Worm (Caenorhabditis elegans) whole organism, early embryonic: ENCODE data around the gene Y17G9B.8.
"Not testable (repeated sequence)": the region's sequence is repeated elsewhere in the genome, so short reads cannot be mapped to it uniquely, and the experiment has no call there.

Experiments
- F13C5.2 ChIP-seq: sonication (generic microtip); optimal IDR thresholded peaks from 2 replicates; lab custom pipeline; 2017; ENCODE audit warnings: mild to moderate bottlenecking, missing genetic modification characterization, inconsistent platforms, missing compliant biosample characterization
- ama-1 ChIP-seq: fragments of 150-350 bp; optimal IDR thresholded peaks from 2 replicates; lab custom pipeline; 2014
- ceh-13 ChIP-seq: fragments of 200-800 bp; sonication (Bioruptor generic); optimal IDR thresholded peaks from 2 replicates; lab custom pipeline; 2018; ENCODE audit warnings: mild to moderate bottlenecking, missing genetic modification characterization, missing compliant biosample characterization
- ceh-36 ChIP-seq: sonication (generic microtip); optimal IDR thresholded peaks from 2 replicates; lab custom pipeline; 2016; ENCODE audit warnings: missing genetic modification characterization, inconsistent platforms, missing compliant biosample characterization
- flt-1 ChIP-seq: fragments of 200-800 bp; sonication (Bioruptor generic); IDR thresholded peaks from 2 replicates; pipeline ENCODE4 v1.3.6; 2022; ENCODE audit warnings: missing genetic modification characterization, missing compliant biosample characterization
- hnd-1 ChIP-seq: sonication (generic microtip); optimal IDR thresholded peaks from 2 replicates; lab custom pipeline; 2016; ENCODE audit warnings: missing genetic modification characterization, missing compliant biosample characterization
- pes-1 ChIP-seq: fragments of 200-800 bp; sonication (Bioruptor generic); IDR thresholded peaks from 2 replicates; pipeline ENCODE4 v1.3.6; 2022; ENCODE audit warnings: missing genetic modification reagents, missing genetic modification characterization, missing compliant biosample characterization
- scrt-1 ChIP-seq: fragments of 200-800 bp; sonication (Bioruptor generic); IDR thresholded peaks from 2 replicates; pipeline ENCODE4 v1.3.6; 2022; ENCODE audit warnings: missing genetic modification characterization, missing compliant biosample characterization
- sea-1 ChIP-seq: fragments of 200-800 bp; sonication (Bioruptor generic); conservative IDR thresholded peaks from 2 replicates; pipeline ENCODE4 v1.3.6; 2022; ENCODE audit warnings: missing genetic modification characterization, missing compliant biosample characterization
- tbx-37 ChIP-seq: fragments of 200-800 bp; sonication (Bioruptor generic); conservative IDR thresholded peaks from 2 replicates; pipeline ENCODE4 v1.3.6; 2022; ENCODE audit warnings: missing genetic modification reagents, missing genetic modification characterization, missing compliant biosample characterization
- tra-4 ChIP-seq: sonication (generic microtip); optimal IDR thresholded peaks from 2 replicates; lab custom pipeline; 2017; ENCODE audit warnings: missing genetic modification characterization, missing compliant biosample characterization

Y17G9B.8 gene

ce11 chrIV:4723687-4724086, 35.0 kb downstream of the Y17G9B.8 start:
- no peak for TF ChIP-seq ceh-36 (tag; lab: Kevin White, UChicago)

ce11 chrIV:4720522-4720921, 38.1 kb downstream of the Y17G9B.8 start:
- peak; percentile 22; the same call in 1 of the 2 replicates for TF ChIP-seq pes-1 (GFP tag; lab: Robert Waterston, UW)

ce11 chrIV:4715785-4716184, 42.9 kb downstream of the Y17G9B.8 start, which contains the start of gene miro-1:
TSS of gene miro-1 (minus strand) at chrIV:4715807.
- not testable (repeated sequence) for TF ChIP-seq F13C5.2 (tag; lab: Kevin White, UChicago); tbx-37 (GFP tag; lab: Robert Waterston, UW); pes-1 (GFP tag; lab: Robert Waterston, UW)

DNA sequence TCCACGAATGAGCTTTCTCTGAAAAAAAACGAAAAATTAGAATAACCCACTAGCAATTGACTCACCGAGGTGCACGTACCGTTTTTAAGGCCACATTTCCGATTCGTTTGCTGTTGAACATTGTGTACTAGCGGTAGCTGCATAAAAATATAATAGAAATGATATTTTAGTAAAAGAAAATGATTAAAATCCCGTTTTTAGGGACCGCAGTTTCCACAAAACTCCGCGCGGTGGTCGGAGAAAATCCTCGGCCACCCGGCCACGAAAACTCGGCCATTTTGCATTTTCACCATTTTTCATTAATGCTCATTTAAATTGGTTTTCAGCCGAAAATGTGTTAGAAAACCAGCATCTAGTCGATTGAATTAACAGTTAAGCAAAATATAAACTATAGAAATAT, 46.3 kb downstream of the Y17G9B.8 start, which contains the start of gene yars-2:
Gene yars-2 (minus strand): TSS at position 249 of the 400 bp plus-strand sequence.
- TF ChIP-seq tbx-37 (GFP tag; lab: Robert Waterston, UW) (peak; percentile 68), ceh-36 (tag; lab: Kevin White, UChicago) (peak; percentile 23), ama-1 (lab: Kevin White, UChicago) (peak; percentile 65), pes-1 (GFP tag; lab: Robert Waterston, UW) (peak; percentile 61; the same call in 1 of the 2 replicates), flt-1 (GFP tag; lab: Robert Waterston, UW) (no peak), tra-4 (tag; lab: Kevin White, UChicago) (no peak)

DNA sequence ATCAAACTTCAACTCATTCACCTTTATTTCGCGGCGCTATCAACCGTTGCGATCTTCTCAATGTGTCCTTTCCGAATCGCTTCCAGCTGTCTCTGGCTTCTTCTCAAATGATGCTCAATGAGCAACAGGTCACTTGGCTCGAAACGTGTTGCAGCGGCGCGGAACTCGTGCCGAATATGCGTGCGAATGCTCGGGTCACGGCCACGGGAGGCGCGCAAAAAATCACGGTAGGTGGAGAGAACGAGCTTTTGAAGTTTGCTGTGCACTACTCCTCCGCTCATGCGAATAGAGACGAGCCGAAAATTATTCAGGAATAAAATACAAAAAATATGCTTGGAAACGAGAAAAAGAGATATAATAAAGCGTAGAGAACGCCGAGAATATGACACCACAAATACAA, 48.2 kb downstream of the Y17G9B.8 start, which contains the start of gene cif-1:
Gene cif-1 (minus strand): TSS at position 297 of the 400 bp plus-strand sequence.
- TF ChIP-seq ceh-13 (GFP tag; lab: Kevin White, UChicago): no peak
- TF ChIP-seq hnd-1 (tag; lab: Kevin White, UChicago): no peak
- no peak for TF ChIP-seq F13C5.2 (tag; lab: Kevin White, UChicago)
- TF ChIP-seq tra-4 (tag; lab: Kevin White, UChicago): no peak
- no peak for TF ChIP-seq sea-1 (GFP tag; lab: Robert Waterston, UW)
- TF ChIP-seq ama-1 (lab: Kevin White, UChicago): no peak
- no peak for TF ChIP-seq scrt-1
